Worm (Caenorhabditis elegans) whole organism, late embryonic: ENCODE data around the gene glb-28.

ENCODE experiments used
- C08G9.2 ChIP-seq: sonication (generic microtip); optimal IDR thresholded peaks from 2 replicates; lab custom pipeline; 2016; ENCODE audit warnings: mild to moderate bottlenecking, missing genetic modification characterization, moderate library complexity, missing compliant biosample characterization
- K02D7.2 ChIP-seq: sonication (generic microtip); optimal IDR thresholded peaks from 2 replicates; lab custom pipeline; 2017; ENCODE audit warnings: mild to moderate bottlenecking, missing genetic modification characterization, missing compliant biosample characterization
- K09A11.1 ChIP-seq: sonication (generic microtip); optimal IDR thresholded peaks from 2 replicates; lab custom pipeline; 2017; ENCODE audit warnings: antibody characterized with exemption, mild to moderate bottlenecking, missing genetic modification characterization, missing compliant biosample characterization; ENCODE audit not compliant: insufficient read depth
- T23F11.4 ChIP-seq: fragments of 200-800 bp; sonication (Bioruptor generic); optimal IDR thresholded peaks from 2 replicates; lab custom pipeline; 2018; ENCODE audit warnings: mild to moderate bottlenecking, missing genetic modification characterization, missing compliant biosample characterization
- Y22D7AL.16 ChIP-seq: sonication (generic microtip); optimal IDR thresholded peaks from 2 replicates; lab custom pipeline; 2016; ENCODE audit warnings: missing genetic modification characterization, missing compliant biosample characterization
- ahr-1 ChIP-seq: sonication (generic microtip); optimal IDR thresholded peaks from 2 replicates; lab custom pipeline; 2016; ENCODE audit warnings: missing genetic modification characterization, missing compliant biosample characterization
- ceh-14 ChIP-seq: sonication (generic microtip); optimal IDR thresholded peaks from 2 replicates; lab custom pipeline; 2016; ENCODE audit warnings: missing genotype, missing genetic modification characterization, missing compliant biosample characterization
- ceh-2 ChIP-seq: sonication (generic microtip); optimal IDR thresholded peaks from 2 replicates; lab custom pipeline; 2016; ENCODE audit warnings: missing genotype, missing genetic modification characterization, missing compliant biosample characterization
- ceh-30 ChIP-seq: fragments of 150-350 bp; optimal IDR thresholded peaks from 2 replicates; lab custom pipeline; 2014; ENCODE audit warnings: missing biosample characterization, missing genetic modification characterization
- ceh-31 ChIP-seq: sonication (generic microtip); optimal IDR thresholded peaks from 2 replicates; lab custom pipeline; 2016; ENCODE audit warnings: missing genetic modification characterization, missing compliant biosample characterization
- ceh-45 ChIP-seq: fragments of 200-800 bp; sonication (Bioruptor generic); IDR thresholded peaks from 2 replicates; pipeline ENCODE4 v1.3.6; 2022; ENCODE audit warnings: missing genetic modification reagents, missing genetic modification characterization, missing compliant biosample characterization
- ceh-6 ChIP-seq: fragments of 200-800 bp; sonication (Bioruptor generic); optimal IDR thresholded peaks from 2 replicates; lab custom pipeline; 2018; ENCODE audit warnings: mild to moderate bottlenecking, missing genetic modification characterization, missing compliant biosample characterization
- ceh-9 ChIP-seq: sonication (generic microtip); optimal IDR thresholded peaks from 2 replicates; lab custom pipeline; 2016; ENCODE audit warnings: mild to moderate bottlenecking, missing genetic modification characterization, inconsistent platforms, missing compliant biosample characterization
- che-1 ChIP-seq: sonication (generic microtip); optimal IDR thresholded peaks from 2 replicates; lab custom pipeline; 2016; ENCODE audit warnings: mild to moderate bottlenecking, missing genetic modification characterization, missing compliant biosample characterization
- dmd-4 ChIP-seq: sonication (generic microtip); optimal IDR thresholded peaks from 2 replicates; lab custom pipeline; 2016; ENCODE audit warnings: borderline replicate concordance, missing genetic modification characterization, missing compliant biosample characterization
- elt-2 ChIP-seq: sonication (generic microtip); optimal IDR thresholded peaks from 2 replicates; lab custom pipeline; 2016; ENCODE audit warnings: missing genetic modification reagents, missing genetic modification characterization, missing compliant biosample characterization
- elt-4 ChIP-seq: sonication (generic microtip); optimal IDR thresholded peaks from 2 replicates; lab custom pipeline; 2016; ENCODE audit warnings: missing genetic modification characterization, missing compliant biosample characterization
- ets-4 ChIP-seq: sonication (generic microtip); optimal IDR thresholded peaks from 2 replicates; lab custom pipeline; 2016; ENCODE audit warnings: missing genetic modification characterization, missing compliant biosample characterization
- eyg-1 ChIP-seq: sonication (generic microtip); optimal IDR thresholded peaks from 2 replicates; lab custom pipeline; 2016; ENCODE audit warnings: missing genotype, missing genetic modification characterization, missing compliant biosample characterization
- fax-1 ChIP-seq: sonication (generic microtip); optimal IDR thresholded peaks from 2 replicates; lab custom pipeline; 2016; ENCODE audit warnings: missing genotype, missing genetic modification characterization, missing compliant biosample characterization
- fkh-6 ChIP-seq: sonication (generic microtip); optimal IDR thresholded peaks from 2 replicates; lab custom pipeline; 2016; ENCODE audit warnings: missing genetic modification characterization, missing compliant biosample characterization
- gmeb-2 ChIP-seq: sonication (generic microtip); optimal IDR thresholded peaks from 2 replicates; lab custom pipeline; 2016; ENCODE audit warnings: missing genetic modification characterization, inconsistent platforms, missing compliant biosample characterization
- hlh-15 ChIP-seq: sonication (generic microtip); optimal IDR thresholded peaks from 2 replicates; lab custom pipeline; 2016; ENCODE audit warnings: missing genetic modification characterization, missing compliant biosample characterization
- hlh-30 ChIP-seq: sonication (generic microtip); optimal IDR thresholded peaks from 2 replicates; lab custom pipeline; 2017; ENCODE audit warnings: antibody characterized with exemption, missing genetic modification characterization, missing compliant biosample characterization; ENCODE audit not compliant: insufficient read depth
- hlh-6 ChIP-seq: sonication (generic microtip); optimal IDR thresholded peaks from 2 replicates; lab custom pipeline; 2016; ENCODE audit warnings: missing genotype, missing genetic modification characterization, missing compliant biosample characterization
- hlh-8 ChIP-seq: sonication (generic microtip); optimal IDR thresholded peaks from 2 replicates; lab custom pipeline; 2016; ENCODE audit warnings: missing genotype, missing genetic modification characterization, missing compliant biosample characterization
- lim-6 ChIP-seq: sonication (generic microtip); optimal IDR thresholded peaks from 2 replicates; lab custom pipeline; 2016; ENCODE audit warnings: missing genetic modification characterization, missing compliant biosample characterization
- lin-11 ChIP-seq: fragments of 200-800 bp; sonication (Bioruptor generic); optimal IDR thresholded peaks from 2 replicates; lab custom pipeline; 2018; ENCODE audit warnings: mild to moderate bottlenecking, missing genetic modification characterization, missing compliant biosample characterization
- madf-2 ChIP-seq: sonication (generic microtip); optimal IDR thresholded peaks from 2 replicates; lab custom pipeline; 2017; ENCODE audit warnings: missing genetic modification characterization, missing compliant biosample characterization
- mec-3 ChIP-seq: sonication (generic microtip); optimal IDR thresholded peaks from 2 replicates; lab custom pipeline; 2016; ENCODE audit warnings: borderline replicate concordance, missing genetic modification characterization, missing compliant biosample characterization
- nfya-1 ChIP-seq: sonication (generic microtip); optimal IDR thresholded peaks from 2 replicates; lab custom pipeline; 2017; ENCODE audit warnings: missing genetic modification characterization, mild to moderate bottlenecking, missing compliant biosample characterization, antibody characterized with exemption, moderate library complexity
- nhr-11 ChIP-seq: fragments of 150-350 bp; optimal IDR thresholded peaks from 2 replicates; lab custom pipeline; 2014; ENCODE audit warnings: missing biosample characterization, missing genetic modification characterization
- odd-2 ChIP-seq: sonication (generic microtip); optimal IDR thresholded peaks from 2 replicates; lab custom pipeline; 2017; ENCODE audit warnings: antibody characterized with exemption, mild to moderate bottlenecking, missing genetic modification characterization, missing compliant biosample characterization
- pag-3 ChIP-seq: sonication (generic microtip); optimal IDR thresholded peaks from 2 replicates; lab custom pipeline; 2016; ENCODE audit warnings: missing compliant biosample characterization, missing genetic modification characterization, borderline replicate concordance
- pat-9 ChIP-seq: fragments of 200-800 bp; sonication (Bioruptor generic); optimal IDR thresholded peaks from 2 replicates; lab custom pipeline; 2018; ENCODE audit warnings: mild to moderate bottlenecking, missing genetic modification characterization, moderate library complexity, missing compliant biosample characterization
- pha-2 ChIP-seq: sonication (generic microtip); optimal IDR thresholded peaks from 2 replicates; lab custom pipeline; 2017; ENCODE audit warnings: mild to moderate bottlenecking, missing genetic modification characterization, missing compliant biosample characterization
- pha-4 ChIP-seq: fragments of 150-350 bp; optimal IDR thresholded peaks from 2 replicates; lab custom pipeline; 2018; ENCODE audit warnings: missing biosample characterization, missing genetic modification reagents, missing genetic modification characterization
- pqm-1 ChIP-seq: sonication (generic microtip); optimal IDR thresholded peaks from 2 replicates; lab custom pipeline; 2016; ENCODE audit warnings: missing genetic modification characterization, missing compliant biosample characterization
- pros-1 ChIP-seq: fragments of 150-350 bp; optimal IDR thresholded peaks from 2 replicates; lab custom pipeline; 2014; ENCODE audit warnings: missing biosample characterization, missing genetic modification reagents, missing genetic modification characterization
- sdc-2 ChIP-seq: sonication (generic microtip); optimal IDR thresholded peaks from 2 replicates; lab custom pipeline; 2016; ENCODE audit warnings: missing genotype, missing genetic modification characterization, missing compliant biosample characterization
- sox-4 ChIP-seq: sonication (generic microtip); optimal IDR thresholded peaks from 2 replicates; lab custom pipeline; 2017; ENCODE audit warnings: mild to moderate bottlenecking, missing genetic modification characterization, inconsistent platforms, missing compliant biosample characterization
- syd-9 ChIP-seq: sonication (generic microtip); optimal IDR thresholded peaks from 2 replicates; lab custom pipeline; 2016; ENCODE audit warnings: mild to moderate bottlenecking, missing genetic modification characterization, moderate library complexity, missing compliant biosample characterization
- tbx-2 ChIP-seq: sonication (generic microtip); optimal IDR thresholded peaks from 2 replicates; lab custom pipeline; 2016; ENCODE audit warnings: missing genetic modification characterization, missing compliant biosample characterization
- tbx-7 ChIP-seq: sonication (generic microtip); optimal IDR thresholded peaks from 2 replicates; lab custom pipeline; 2016; ENCODE audit warnings: missing genotype, missing genetic modification characterization, missing compliant biosample characterization
- ttx-3 ChIP-seq: sonication (generic microtip); optimal IDR thresholded peaks from 2 replicates; lab custom pipeline; 2016; ENCODE audit warnings: missing genetic modification reagents, missing genetic modification characterization, missing compliant biosample characterization
- ztf-16 ChIP-seq: sonication (generic microtip); optimal IDR thresholded peaks from 2 replicates; lab custom pipeline; 2017; ENCODE audit warnings: missing genetic modification characterization, missing compliant biosample characterization

Gene glb-28

DNA sequence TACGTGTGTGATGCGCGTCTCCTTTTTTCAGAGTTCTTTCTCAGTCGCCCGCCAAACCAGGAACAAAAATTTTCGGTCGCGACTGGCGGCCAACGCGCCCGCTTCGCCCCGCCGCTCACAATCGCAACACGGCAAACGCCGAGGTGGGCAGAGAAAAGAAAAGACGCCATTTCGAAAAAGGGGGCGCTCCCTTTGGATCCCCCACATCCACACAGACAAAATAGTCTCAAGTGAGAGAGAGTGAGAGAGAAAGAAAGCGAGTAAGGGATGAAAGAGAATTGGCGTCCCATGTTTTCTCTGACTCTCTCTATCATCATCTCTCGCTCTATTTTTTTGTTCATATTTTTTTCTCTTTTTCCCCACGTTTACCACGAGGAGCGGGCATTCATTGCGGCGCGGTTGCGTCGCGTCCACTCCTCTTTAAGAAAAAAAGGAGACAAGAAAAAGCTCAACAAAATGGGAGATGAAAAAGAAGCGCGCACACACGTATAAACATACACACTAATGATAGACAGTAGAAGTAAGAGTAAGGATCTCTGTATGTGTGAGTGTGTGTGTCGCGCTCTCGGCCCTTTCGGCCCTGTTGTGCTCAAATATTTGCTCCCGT lies 36.9 kb upstream of the glb-28 start (continued):
- TF ChIP-seq pqm-1 (no peak), sdc-2 (tag; lab: Kevin White, UChicago) (peak; percentile 74), sox-4 (tag; lab: Kevin White, UChicago) (no peak), T23F11.4 (GFP tag; lab: Kevin White, UChicago) (no peak), Y22D7AL.16 (tag; lab: Kevin White, UChicago) (no peak), ztf-16 (tag; lab: Kevin White, UChicago) (peak; percentile 13), mec-3 (tag; lab: Kevin White, UChicago) (no peak), ceh-45 (GFP tag; lab: Robert Waterston, UW) (no peak), pag-3 (tag; lab: Kevin White, UChicago) (peak; percentile 36), ets-4 (tag; lab: Kevin White, UChicago) (peak; percentile 17), ttx-3 (tag; lab: Kevin White, UChicago) (no peak), pros-1 (tag; lab: Kevin White, UChicago) (peak; percentile 81), fkh-6 (tag; lab: Kevin White, UChicago) (peak; percentile 44), ceh-14 (tag; lab: Kevin White, UChicago) (peak; percentile 84), tbx-7 (tag; lab: Kevin White, UChicago) (no peak), lim-6 (tag; lab: Kevin White, UChicago) (no peak), ceh-2 (tag; lab: Kevin White, UChicago) (peak; percentile 3), nfya-1 (peak; percentile 77), hlh-8 (peak; percentile 7), K09A11.1 (tag; lab: Kevin White, UChicago) (peak; percentile 44), gmeb-2 (tag; lab: Kevin White, UChicago) (no peak), eyg-1 (tag; lab: Kevin White, UChicago) (no peak), dmd-4 (peak; percentile 56), elt-2 (tag; lab: Kevin White, UChicago) (no peak), fax-1 (tag; lab: Kevin White, UChicago) (no peak), ahr-1 (tag; lab: Kevin White, UChicago) (no peak), tbx-2 (tag; lab: Kevin White, UChicago) (peak; percentile 74), che-1 (peak; percentile 18)

DNA sequence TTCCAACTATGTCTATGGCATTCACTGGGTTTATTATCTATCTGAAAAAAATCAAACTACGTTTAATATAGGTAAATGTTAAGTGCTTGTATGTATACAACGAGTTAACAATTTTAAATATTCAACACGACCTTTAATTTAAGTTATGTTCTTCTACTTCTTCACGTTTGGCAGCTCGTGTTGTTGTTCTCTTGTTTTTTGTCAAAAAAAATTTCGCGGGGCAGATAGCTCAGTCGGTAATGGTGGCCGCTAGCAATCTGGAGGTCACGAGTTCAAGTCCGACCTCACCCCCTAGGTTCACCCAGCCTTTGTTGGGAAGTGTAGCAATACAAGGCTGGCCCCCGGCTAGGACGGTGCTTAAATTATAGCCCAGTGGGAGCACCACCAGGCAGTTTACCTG lies 35.8 kb upstream of the glb-28 start:
- no peak for TF ChIP-seq hlh-6
- TF ChIP-seq pha-4 (tag; lab: Kevin White, UChicago) = no peak
- TF ChIP-seq tbx-2 (tag; lab: Kevin White, UChicago) = no peak
- no peak for TF ChIP-seq C08G9.2 (tag; lab: Kevin White, UChicago)

- TF ChIP-seq pha-2 (tag; lab: Kevin White, UChicago) (peak; percentile 32), gmeb-2 (tag; lab: Kevin White, UChicago) (no peak), K02D7.2 (tag; lab: Kevin White, UChicago) (no peak), pha-4 (tag; lab: Kevin White, UChicago) (no peak), hlh-30 (tag; lab: Kevin White, UChicago) (peak; percentile 30), pat-9 (tag; lab: Kevin White, UChicago) (no peak), ceh-6 (GFP tag; lab: Kevin White, UChicago) (peak; percentile 67), ceh-30 (tag; lab: Kevin White, UChicago) (no peak), ceh-45 (GFP tag; lab: Robert Waterston, UW) (no peak), madf-2 (tag; lab: Kevin White, UChicago) (no peak), mec-3 (tag; lab: Kevin White, UChicago) (no peak), fkh-6 (tag; lab: Kevin White, UChicago) (no peak), hlh-8 (no peak), nhr-11 (no peak), ceh-31 (peak; percentile 93), pqm-1 (no peak), syd-9 (tag; lab: Kevin White, UChicago) (no peak), ceh-9 (tag; lab: Kevin White, UChicago) (no peak), nfya-1 (peak; percentile 71), hlh-6 (no peak), lin-11 (no peak), elt-4 (no peak), sdc-2 (tag; lab: Kevin White, UChicago) (no peak), odd-2 (no peak), ttx-3 (tag; lab: Kevin White, UChicago) (peak; percentile 65), ztf-16 (tag; lab: Kevin White, UChicago) (no peak), fax-1 (tag; lab: Kevin White, UChicago) (no peak), ahr-1 (tag; lab: Kevin White, UChicago) (no peak), T23F11.4 (GFP tag; lab: Kevin White, UChicago) (no peak), tbx-7 (tag; lab: Kevin White, UChicago) (no peak), sox-4 (tag; lab: Kevin White, UChicago) (no peak), hlh-15 (tag; lab: Kevin White, UChicago) (no peak)
Observed at ce11 chrX:15347680-15348079, 30.6 kb upstream of the glb-28 start.
